Fruit fly (Drosophila melanogaster) whole organism, prepupa: ENCODE measurements around the gene CG6333.

Experiments
- Blimp-1 ChIP-seq: fragments of 200-800 bp; sonication (Bioruptor generic); optimal IDR thresholded peaks from 3 replicates; lab custom pipeline; 2017; ENCODE audit warnings: missing biosample characterization, missing genetic modification characterization, mild to moderate bottlenecking, moderate library complexity, missing genetic modification reagents
- CG10669 ChIP-seq: fragments of 200-800 bp; sonication (Bioruptor generic); optimal IDR thresholded peaks from 3 replicates; lab custom pipeline; 2018; ENCODE audit warnings: missing biosample characterization, mild to moderate bottlenecking, missing genetic modification characterization, moderate library complexity
- CG11762 ChIP-seq: fragments of 200-800 bp; sonication (Bioruptor generic); optimal IDR thresholded peaks from 3 replicates; lab custom pipeline; 2016; ENCODE audit warnings: missing biosample characterization, missing genetic modification characterization; ENCODE audit not compliant: insufficient read depth
- CG11902 ChIP-seq: fragments of 200-800 bp; sonication (Bioruptor generic); optimal IDR thresholded peaks from 3 replicates; lab custom pipeline; 2016; ENCODE audit warnings: missing biosample characterization, missing genetic modification characterization
- CG15336 ChIP-seq: fragments of 200-800 bp; sonication (Bioruptor generic); IDR thresholded peaks from 2 replicates; pipeline ENCODE4 v1.3.6; 2022; ENCODE audit warnings: missing biosample characterization, missing genetic modification characterization
- CG16779 ChIP-seq: fragments of 200-800 bp; sonication (Bioruptor generic); optimal IDR thresholded peaks from 3 replicates; lab custom pipeline; 2017; ENCODE audit warnings: missing biosample characterization, mild to moderate bottlenecking, missing genetic modification characterization
- CG31627 ChIP-seq: fragments of 200-800 bp; sonication (Bioruptor generic); optimal IDR thresholded peaks from 3 replicates; lab custom pipeline; 2016; ENCODE audit warnings: missing biosample characterization, missing genetic modification characterization
- CG32006 ChIP-seq: fragments of 200-800 bp; sonication (Bioruptor generic); optimal IDR thresholded peaks from 3 replicates; lab custom pipeline; 2017; ENCODE audit warnings: missing biosample characterization, mild to moderate bottlenecking, missing genetic modification characterization
- CG3919 ChIP-seq: fragments of 200-800 bp; sonication (Bioruptor generic); optimal IDR thresholded peaks from 3 replicates; lab custom pipeline; 2016; ENCODE audit warnings: missing biosample characterization, missing genetic modification characterization
- CG6163 ChIP-seq: fragments of 200-800 bp; sonication (Bioruptor generic); IDR thresholded peaks from 3 replicates; pipeline ENCODE4 v1.3.6; 2022; ENCODE audit warnings: missing biosample characterization, missing genetic modification characterization
- CG6276 ChIP-seq: fragments of 200-800 bp; sonication (Bioruptor generic); optimal IDR thresholded peaks from 2 replicates; lab custom pipeline; 2017; ENCODE audit warnings: missing biosample characterization, mild to moderate bottlenecking, missing genetic modification characterization
- CG6792 ChIP-seq: fragments of 200-800 bp; sonication (Bioruptor generic); optimal IDR thresholded peaks from 3 replicates; lab custom pipeline; 2016; ENCODE audit warnings: missing biosample characterization, missing genetic modification characterization
- CG6808 ChIP-seq: fragments of 200-800 bp; sonication (Bioruptor generic); optimal IDR thresholded peaks from 3 replicates; lab custom pipeline; 2017; ENCODE audit warnings: missing biosample characterization, missing genetic modification characterization, mild to moderate bottlenecking, moderate library complexity, missing genetic modification reagents
- CG6854 ChIP-seq: fragments of 200-800 bp; sonication (Bioruptor generic); optimal IDR thresholded peaks from 2 replicates; lab custom pipeline; 2017; ENCODE audit warnings: missing biosample characterization, mild to moderate bottlenecking, missing genetic modification characterization
- CG7368 ChIP-seq: fragments of 200-800 bp; sonication (Bioruptor generic); optimal IDR thresholded peaks from 3 replicates; lab custom pipeline; 2016; ENCODE audit warnings: missing biosample characterization, missing genetic modification characterization
- CG8632 ChIP-seq: fragments of 200-800 bp; sonication (Bioruptor generic); optimal IDR thresholded peaks from 3 replicates; lab custom pipeline; 2016; ENCODE audit warnings: missing biosample characterization, missing genetic modification characterization
- CG9139 ChIP-seq: fragments of 200-800 bp; sonication (Bioruptor generic); optimal IDR thresholded peaks from 3 replicates; lab custom pipeline; 2017; ENCODE audit warnings: missing biosample characterization, mild to moderate bottlenecking, missing genetic modification characterization
- Eip75B ChIP-seq: fragments of 200-800 bp; sonication (Bioruptor generic); optimal IDR thresholded peaks from 3 replicates; lab custom pipeline; 2016; ENCODE audit warnings: missing biosample characterization, missing genetic modification characterization
- Eip93F ChIP-seq: fragments of 200-800 bp; sonication (Bioruptor generic); optimal IDR thresholded peaks from 2 replicates; lab custom pipeline; 2016; ENCODE audit warnings: missing biosample characterization, mild to moderate bottlenecking, missing genetic modification characterization
- Ets21C ChIP-seq: fragments of 200-800 bp; sonication (Bioruptor generic); optimal IDR thresholded peaks from 3 replicates; lab custom pipeline; 2016; ENCODE audit warnings: missing biosample characterization, missing genetic modification characterization
- Gug ChIP-seq: fragments of 200-800 bp; sonication (Bioruptor generic); IDR thresholded peaks from 2 replicates; pipeline ENCODE4 v1.3.6; 2022; ENCODE audit warnings: missing biosample characterization, missing genetic modification characterization
- Hr38 ChIP-seq: sonication (Bioruptor generic); optimal IDR thresholded peaks from 2 replicates; lab custom pipeline; 2016; ENCODE audit warnings: missing biosample characterization, missing genetic modification characterization
- Hr39 ChIP-seq: fragments of 200-800 bp; sonication (Bioruptor generic); optimal IDR thresholded peaks from 2 replicates; lab custom pipeline; 2016; ENCODE audit warnings: missing biosample characterization, missing genetic modification characterization
- Lpt ChIP-seq: fragments of 200-800 bp; sonication (Bioruptor generic); optimal IDR thresholded peaks from 3 replicates; lab custom pipeline; 2016; ENCODE audit warnings: missing biosample characterization, missing genetic modification characterization
- Met ChIP-seq: fragments of 200-800 bp; sonication (Bioruptor generic); optimal IDR thresholded peaks from 3 replicates; lab custom pipeline; 2016; ENCODE audit warnings: missing biosample characterization, missing genetic modification characterization
- OdsH ChIP-seq: fragments of 200-800 bp; sonication (Bioruptor generic); optimal IDR thresholded peaks from 3 replicates; lab custom pipeline; 2016; ENCODE audit warnings: missing biosample characterization, missing genetic modification characterization
- Smox ChIP-seq: fragments of 200-800 bp; sonication (Bioruptor generic); optimal IDR thresholded peaks from 3 replicates; lab custom pipeline; 2016; ENCODE audit warnings: missing biosample characterization, missing genetic modification characterization
- Sox102F ChIP-seq: fragments of 200-800 bp; sonication (Bioruptor generic); optimal IDR thresholded peaks from 2 replicates; lab custom pipeline; 2016; ENCODE audit warnings: missing biosample characterization, mild to moderate bottlenecking, missing genetic modification characterization
- Sox14 ChIP-seq: fragments of 200-800 bp; sonication (Bioruptor generic); optimal IDR thresholded peaks from 3 replicates; lab custom pipeline; 2016; ENCODE audit warnings: missing biosample characterization, missing genetic modification characterization
- Sox15 ChIP-seq: fragments of 200-800 bp; sonication (Bioruptor generic); optimal IDR thresholded peaks from 3 replicates; lab custom pipeline; 2016; ENCODE audit warnings: missing biosample characterization, missing genetic modification characterization
- achi ChIP-seq: fragments of 200-800 bp; sonication (Bioruptor generic); optimal IDR thresholded peaks from 3 replicates; lab custom pipeline; 2016; ENCODE audit warnings: missing biosample characterization, missing genetic modification characterization
- acj6 ChIP-seq: fragments of 200-800 bp; sonication (Bioruptor generic); optimal IDR thresholded peaks from 3 replicates; lab custom pipeline; 2016; ENCODE audit warnings: missing biosample characterization, missing genetic modification characterization
- cyc ChIP-seq: fragments of 200-800 bp; sonication (Bioruptor generic); optimal IDR thresholded peaks from 3 replicates; lab custom pipeline; 2016; ENCODE audit warnings: missing biosample characterization, missing genetic modification characterization
- dsx ChIP-seq: fragments of 200-800 bp; optimal IDR thresholded peaks from 3 replicates; lab custom pipeline; 2019; ENCODE audit warnings: missing biosample characterization, mild to moderate bottlenecking, missing genetic modification characterization, moderate library complexity; ENCODE audit not compliant: poor library complexity, severe bottlenecking
- eg ChIP-seq: fragments of 200-800 bp; sonication (Bioruptor generic); IDR thresholded peaks from 3 replicates; pipeline ENCODE4 v1.3.6; 2022; ENCODE audit warnings: missing biosample characterization, missing genetic modification characterization
- esn ChIP-seq: fragments of 200-800 bp; sonication (Bioruptor generic); optimal IDR thresholded peaks from 2 replicates; lab custom pipeline; 2016; ENCODE audit warnings: missing biosample characterization, mild to moderate bottlenecking, missing genetic modification characterization, moderate library complexity
- fd59A ChIP-seq: fragments of 200-800 bp; sonication (Bioruptor generic); optimal IDR thresholded peaks from 2 replicates; lab custom pipeline; 2017; ENCODE audit warnings: missing biosample characterization, mild to moderate bottlenecking, missing genetic modification characterization, missing genetic modification reagents
- fd85E ChIP-seq: fragments of 200-800 bp; sonication (Bioruptor generic); optimal IDR thresholded peaks from 3 replicates; lab custom pipeline; 2016; ENCODE audit warnings: missing biosample characterization, missing genetic modification characterization
- net ChIP-seq: fragments of 200-800 bp; sonication (Bioruptor generic); optimal IDR thresholded peaks from 3 replicates; lab custom pipeline; 2016; ENCODE audit warnings: missing biosample characterization, missing genetic modification characterization
- salr ChIP-seq, 2 experiments: fragments of 200-800 bp; sonication (Bioruptor generic); optimal IDR thresholded peaks; 3 replicates each; lab custom pipeline; 2016 to 2018; ENCODE audit warnings: missing biosample characterization in 2 of 2, missing genetic modification characterization in 2 of 2, mild to moderate bottlenecking in 1 of 2
- spab ChIP-seq: fragments of 200-800 bp; sonication (Bioruptor generic); optimal IDR thresholded peaks from 2 replicates; lab custom pipeline; 2017; ENCODE audit warnings: missing biosample characterization, mild to moderate bottlenecking, missing genetic modification characterization, missing genetic modification reagents
- ss ChIP-seq, 2 experiments: fragments of 200-800 bp; sonication (Bioruptor generic); optimal IDR thresholded peaks; 2 replicates in 1 of 2; 3 replicates in 1 of 2; lab custom pipeline; 2017 to 2018; ENCODE audit warnings: mild to moderate bottlenecking in 2 of 2, missing biosample characterization in 2 of 2, missing genetic modification characterization in 2 of 2, moderate library complexity in 1 of 2
- topi ChIP-seq: fragments of 200-800 bp; sonication (Bioruptor generic); optimal IDR thresholded peaks from 3 replicates; lab custom pipeline; 2016; ENCODE audit warnings: missing biosample characterization, missing genetic modification characterization
- vri ChIP-seq: fragments of 200-800 bp; sonication (Bioruptor generic); optimal IDR thresholded peaks from 3 replicates; lab custom pipeline; 2016; ENCODE audit warnings: missing biosample characterization, mild to moderate bottlenecking, missing genetic modification characterization

The CG6333 gene

dm6 chr3L:17513893-17514616, 28.0 kb upstream of the CG6333 start, which contains the start of the genes U4-U6-60K and CG7564 (continued):
- TF ChIP-seq CG10669 (GFP tag; lab: Kevin White, UChicago) = no peak
- TF ChIP-seq cyc (GFP tag; lab: Kevin White, UChicago) = peak; percentile 71
- TF ChIP-seq Blimp-1 (GFP tag; lab: Kevin White, UChicago) = no peak
- TF ChIP-seq Hr39 = peak; percentile 69
- TF ChIP-seq CG9139 (GFP tag; lab: Kevin White, UChicago) = no peak
- no peak; the same call in 2 of the 3 replicates for TF ChIP-seq eg (GFP tag; lab: Robert Waterston, UW)
- TF ChIP-seq CG15336 (GFP tag; lab: Robert Waterston, UW) = no peak
- TF ChIP-seq OdsH (GFP tag; lab: Kevin White, UChicago) = peak; percentile 60
- TF ChIP-seq achi (GFP tag; lab: Kevin White, UChicago) = peak; percentile 59
- TF ChIP-seq, all 60 proteins: peak for 35

- no peak for TF ChIP-seq CG6163
- TF ChIP-seq Hr39 = no peak
- TF ChIP-seq CG7368 (GFP tag; lab: Kevin White, UChicago) = no peak
- peak; percentile 23 for TF ChIP-seq CG6854 (GFP tag; lab: Kevin White, UChicago)
- no peak for TF ChIP-seq cyc (GFP tag; lab: Kevin White, UChicago)
- TF ChIP-seq CG15336 (GFP tag; lab: Robert Waterston, UW) = no peak
Observed at dm6 chr3L:17513492-17513891, 27.5 kb upstream of the CG6333 start.

- TF ChIP-seq Sox102F (no peak), CG10669 (GFP tag; lab: Kevin White, UChicago) (no peak), CG6276 (GFP tag; lab: Kevin White, UChicago) (no peak), CG3919 (GFP tag; lab: Kevin White, UChicago) (no peak), Blimp-1 (GFP tag; lab: Kevin White, UChicago) (no peak), eg (GFP tag; lab: Robert Waterston, UW) (no peak), salr (GFP tag; optimal IDR thresholded peaks at IDR 0.05; lab: Kevin White, UChicago) (no peak), CG11762 (GFP tag; lab: Kevin White, UChicago) (peak; percentile 3), CG31627 (GFP tag; lab: Kevin White, UChicago) (peak; percentile 11), achi (GFP tag; lab: Kevin White, UChicago) (no peak), Sox15 (no peak), Lpt (GFP tag; lab: Kevin White, UChicago) (no peak), CG9139 (GFP tag; lab: Kevin White, UChicago) (no peak), Eip75B (GFP tag; lab: Kevin White, UChicago) (no peak), fd85E (no peak), Sox14 (GFP tag; lab: Kevin White, UChicago) (peak; percentile 2), fd59A (GFP tag; lab: Kevin White, UChicago) (no peak), ss (GFP tag; optimal IDR thresholded peaks at IDR 0.05; lab: Kevin White, UChicago) (no peak), CG6808 (GFP tag; lab: Kevin White, UChicago) (no peak), CG6792 (GFP tag; lab: Kevin White, UChicago) (no peak), acj6 (GFP tag; lab: Kevin White, UChicago) (peak; percentile 3), Gug (GFP tag; lab: Robert Waterston, UW) (0 out of 2 replicates have a peak, but pooled peaks have one; percentile 15), CG32006 (GFP tag; lab: Kevin White, UChicago) (peak; percentile 58), topi (GFP tag; lab: Kevin White, UChicago) (peak; percentile 4), OdsH (GFP tag; lab: Kevin White, UChicago) (no peak), dsx (GFP tag; lab: Kevin White, UChicago) (no peak), Hr38 (GFP tag; lab: Kevin White, UChicago) (no peak), Eip93F (GFP tag; lab: Kevin White, UChicago) (no peak), Ets21C (no peak), Met (GFP tag; lab: Kevin White, UChicago) (no peak), vri (GFP tag; lab: Kevin White, UChicago) (peak; percentile 31), Hr39 (peak; percentile 24), Smox (GFP tag; lab: Kevin White, UChicago) (peak; percentile 22), esn (GFP tag; lab: Kevin White, UChicago) (no peak), CG16779 (no peak), net (GFP tag; lab: Kevin White, UChicago) (no peak), CG11902 (GFP tag; lab: Kevin White, UChicago) (no peak), CG8632 (GFP tag; lab: Kevin White, UChicago) (no peak), CG15336 (GFP tag; lab: Robert Waterston, UW) (no peak), spab (no peak)
Observed at dm6 chr3L:17506830-17507229, 20.8 kb upstream of the CG6333 start.
